Worm (Caenorhabditis elegans): ENCODE measurements around the gene fbxb-49.

DNA sequence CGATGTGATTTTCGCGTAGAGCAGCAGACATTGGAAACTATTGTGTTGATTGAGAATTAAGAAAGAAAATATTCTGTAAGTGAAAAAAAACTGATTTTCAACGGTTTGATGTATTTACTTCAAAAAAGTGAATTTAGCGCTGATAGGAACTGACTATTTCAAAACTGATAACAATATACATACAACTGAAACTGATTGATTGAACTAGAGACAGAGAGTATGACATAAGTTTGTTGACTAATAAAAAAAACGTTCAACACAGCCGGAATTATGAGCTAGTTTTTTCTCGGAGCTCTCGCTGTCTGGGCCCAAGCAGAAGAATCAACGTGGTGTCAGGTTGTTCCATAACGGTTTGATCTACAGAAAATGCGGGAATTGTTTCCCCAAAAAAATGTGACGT, 45.7 kb downstream of the fbxb-49 start, which contains the start of gene fbxa-164:
- TF ChIP-seq dao-5 (tag; optimal IDR thresholded peaks at IDR 0.05) (no peak), W03F9.2 (tag; optimal IDR thresholded peaks at IDR 0.05) (no peak), him-1 (tag; optimal IDR thresholded peaks at IDR 0.05) (no peak)
